Fruit fly (Drosophila melanogaster) whole organism, embryonic: ENCODE measurements around the gene CG17646.

Source experiments
- Ada2b ChIP-seq: fragments of 200-800 bp; sonication (Bioruptor generic); IDR thresholded peaks from 2 replicates; pipeline ENCODE4 v1.3.6; 2022; ENCODE audit warnings: missing biosample characterization, missing genetic modification characterization
- Antp ChIP-seq: fragments of 200-800 bp; sonication (Bioruptor generic); optimal IDR thresholded peaks from 3 replicates; lab custom pipeline; 2016; ENCODE audit warnings: missing biosample characterization, missing genetic modification characterization
- Asciz ChIP-seq: fragments of 200-800 bp; sonication (Bioruptor generic); optimal IDR thresholded peaks from 2 replicates; lab custom pipeline; 2017; ENCODE audit warnings: missing biosample characterization, mild to moderate bottlenecking, missing genetic modification characterization, missing genetic modification reagents
- Atf3 ChIP-seq: fragments of 200-800 bp; sonication (Bioruptor generic); optimal IDR thresholded peaks from 3 replicates; lab custom pipeline; 2016; ENCODE audit warnings: missing biosample characterization, missing genetic modification characterization
- B-H1 ChIP-seq: fragments of 200-800 bp; sonication (Bioruptor generic); IDR thresholded peaks from 3 replicates; pipeline ENCODE4 v1.3.6; 2022; ENCODE audit warnings: missing biosample characterization, missing genetic modification characterization
- Blimp-1 ChIP-seq: fragments of 200-800 bp; sonication (Bioruptor generic); optimal IDR thresholded peaks from 3 replicates; lab custom pipeline; 2018; ENCODE audit warnings: missing biosample characterization, missing genetic modification characterization, mild to moderate bottlenecking, moderate library complexity, missing genetic modification reagents
- Bteb2 ChIP-seq: fragments of 200-800 bp; sonication (Bioruptor generic); optimal IDR thresholded peaks from 2 replicates; lab custom pipeline; 2016; ENCODE audit warnings: missing biosample characterization, missing genetic modification characterization
- CG10267 ChIP-seq: fragments of 200-800 bp; sonication (Bioruptor generic); optimal IDR thresholded peaks from 2 replicates; lab custom pipeline; 2018; ENCODE audit warnings: missing biosample characterization, mild to moderate bottlenecking, missing genetic modification characterization, moderate library complexity
- CG10431 ChIP-seq: fragments of 200-800 bp; sonication (Bioruptor generic); optimal IDR thresholded peaks from 3 replicates; lab custom pipeline; 2018; ENCODE audit warnings: missing biosample characterization, mild to moderate bottlenecking, missing genetic modification characterization
- CG10979 ChIP-seq: fragments of 200-800 bp; sonication (Bioruptor generic); optimal IDR thresholded peaks from 2 replicates; lab custom pipeline; 2018; ENCODE audit warnings: missing biosample characterization, mild to moderate bottlenecking, missing genetic modification characterization, moderate library complexity
- CG11093 ChIP-seq: fragments of 200-800 bp; sonication (Bioruptor generic); IDR thresholded peaks from 3 replicates; pipeline ENCODE4 v1.3.6; 2022; ENCODE audit warnings: missing biosample characterization, missing genetic modification characterization
- CG11504 ChIP-seq: fragments of 200-800 bp; sonication (Bioruptor generic); optimal IDR thresholded peaks from 3 replicates; lab custom pipeline; 2019; ENCODE audit warnings: missing biosample characterization, mild to moderate bottlenecking, missing genetic modification characterization, moderate library complexity
- CG12071 ChIP-seq: fragments of 200-800 bp; sonication (Bioruptor generic); optimal IDR thresholded peaks from 3 replicates; lab custom pipeline; 2018; ENCODE audit warnings: missing biosample characterization, mild to moderate bottlenecking, missing genetic modification characterization
- CG12155 ChIP-seq: fragments of 200-800 bp; sonication (Bioruptor generic); optimal IDR thresholded peaks from 3 replicates; lab custom pipeline; 2016; ENCODE audit warnings: missing biosample characterization, missing genetic modification characterization
- CG1233 ChIP-seq: fragments of 200-800 bp; sonication (Bioruptor generic); optimal IDR thresholded peaks from 4 replicates; lab custom pipeline; 2018; ENCODE audit warnings: missing biosample characterization, mild to moderate bottlenecking, missing genetic modification characterization
- CG13424 ChIP-seq: fragments of 200-800 bp; sonication (Bioruptor generic); optimal IDR thresholded peaks from 2 replicates; lab custom pipeline; 2019; ENCODE audit warnings: missing biosample characterization, mild to moderate bottlenecking, missing genetic modification characterization, moderate library complexity
- CG14014 ChIP-seq: fragments of 200-800 bp; sonication (Bioruptor generic); IDR thresholded peaks from 2 replicates; pipeline ENCODE4 v1.3.6; 2022; ENCODE audit warnings: missing biosample characterization, missing genetic modification characterization
- CG17186 ChIP-seq: fragments of 200-800 bp; sonication (Bioruptor generic); optimal IDR thresholded peaks from 3 replicates; lab custom pipeline; 2017; ENCODE audit warnings: missing biosample characterization, missing genetic modification reagents, missing genetic modification characterization
- CG17328 ChIP-seq: fragments of 200-800 bp; sonication (Bioruptor generic); IDR thresholded peaks from 2 replicates; pipeline ENCODE4 v1.3.6; 2022; ENCODE audit warnings: missing biosample characterization, missing genetic modification characterization
- CG17912 ChIP-seq: fragments of 200-800 bp; sonication (Bioruptor generic); optimal IDR thresholded peaks from 2 replicates; lab custom pipeline; 2018; ENCODE audit warnings: missing biosample characterization, mild to moderate bottlenecking, missing genetic modification characterization
- CG30020 ChIP-seq: fragments of 200-800 bp; optimal IDR thresholded peaks from 2 replicates; lab custom pipeline; 2019; ENCODE audit warnings: missing biosample characterization, mild to moderate bottlenecking, missing genetic modification characterization, moderate library complexity
- CG3065 ChIP-seq: fragments of 200-800 bp; sonication (Bioruptor generic); optimal IDR thresholded peaks from 2 replicates; lab custom pipeline; 2016; ENCODE audit warnings: missing biosample characterization, missing genetic modification characterization
- CG3281 ChIP-seq: fragments of 200-800 bp; sonication (Bioruptor generic); optimal IDR thresholded peaks from 3 replicates; lab custom pipeline; 2017; ENCODE audit warnings: missing biosample characterization, mild to moderate bottlenecking, missing genetic modification characterization
- CG3995 ChIP-seq: fragments of 200-800 bp; sonication (Bioruptor generic); optimal IDR thresholded peaks from 3 replicates; lab custom pipeline; 2016; ENCODE audit warnings: missing biosample characterization, missing genetic modification characterization
- CG6791 ChIP-seq: fragments of 200-800 bp; sonication (Bioruptor generic); IDR thresholded peaks from 3 replicates; pipeline ENCODE4 v1.3.6; 2022; ENCODE audit warnings: missing biosample characterization, missing genetic modification characterization; ENCODE audit not compliant: partially characterized antibody
- CG7839 ChIP-seq: fragments of 200-800 bp; sonication (Bioruptor generic); optimal IDR thresholded peaks from 3 replicates; lab custom pipeline; 2018; ENCODE audit warnings: missing biosample characterization, mild to moderate bottlenecking, missing genetic modification characterization, moderate library complexity
- CG9609 ChIP-seq: fragments of 200-800 bp; sonication (Bioruptor generic); optimal IDR thresholded peaks from 3 replicates; lab custom pipeline; 2016; ENCODE audit warnings: missing biosample characterization, missing genetic modification characterization
- Chrac-16 ChIP-seq: fragments of 200-800 bp; sonication (Bioruptor generic); optimal IDR thresholded peaks from 3 replicates; lab custom pipeline; 2016; ENCODE audit warnings: missing biosample characterization, missing genetic modification characterization
- D19A ChIP-seq: fragments of 200-800 bp; optimal IDR thresholded peaks from 3 replicates; lab custom pipeline; 2019; ENCODE audit warnings: missing biosample characterization, mild to moderate bottlenecking, missing genetic modification characterization, moderate library complexity
- Deaf1 ChIP-seq: fragments of 200-800 bp; optimal IDR thresholded peaks from 3 replicates; lab custom pipeline; 2019; ENCODE audit warnings: missing biosample characterization, mild to moderate bottlenecking, missing genetic modification characterization, moderate library complexity
- Dref ChIP-seq: fragments of 200-800 bp; sonication (Bioruptor generic); IDR thresholded peaks from 2 replicates; pipeline ENCODE4 v1.3.6; 2022; ENCODE audit warnings: missing biosample characterization, missing genetic modification characterization
- E2f2 ChIP-seq: fragments of 200-800 bp; sonication (Bioruptor generic); IDR thresholded peaks from 2 replicates; pipeline ENCODE4 v1.3.6; 2022; ENCODE audit warnings: missing biosample characterization, missing genetic modification characterization
- GATAe ChIP-seq: fragments of 200-800 bp; sonication (Bioruptor generic); conservative IDR thresholded peaks from 2 replicates; pipeline ENCODE4 v1.3.6; 2022; ENCODE audit warnings: missing biosample characterization, missing genetic modification characterization
- Hmr ChIP-seq: fragments of 200-800 bp; sonication (Bioruptor generic); optimal IDR thresholded peaks from 3 replicates; lab custom pipeline; 2017; ENCODE audit warnings: mild to moderate bottlenecking, missing biosample characterization, missing genetic modification reagents, missing genetic modification characterization
- Lpt ChIP-seq: fragments of >200 bp; optimal IDR thresholded peaks from 2 replicates; lab custom pipeline; 2018; ENCODE audit warnings: missing biosample characterization, missing genetic modification characterization
- Myb ChIP-seq: fragments of 200-800 bp; sonication (Bioruptor generic); optimal IDR thresholded peaks from 2 replicates; lab custom pipeline; 2016; ENCODE audit warnings: missing biosample characterization, missing genetic modification characterization
- Sox100B ChIP-seq: fragments of 200-800 bp; sonication (Bioruptor generic); optimal IDR thresholded peaks from 3 replicates; lab custom pipeline; 2018; ENCODE audit warnings: missing biosample characterization, mild to moderate bottlenecking, missing genetic modification characterization
- cas ChIP-seq: fragments of 200-800 bp; sonication (Bioruptor generic); IDR thresholded peaks from 2 replicates; pipeline ENCODE4 v1.3.6; 2022; ENCODE audit warnings: missing biosample characterization, missing genetic modification characterization
- fru ChIP-seq: fragments of >200 bp; optimal IDR thresholded peaks from 2 replicates; lab custom pipeline; 2017
- fu2 ChIP-seq: fragments of 200-800 bp; sonication (Bioruptor generic); optimal IDR thresholded peaks from 2 replicates; lab custom pipeline; 2016; ENCODE audit warnings: missing biosample characterization, missing genetic modification characterization
- hkb ChIP-seq, 2 experiments: fragments of 200-800 bp in 1 of 2; fragments of >200 bp in 1 of 2; sonication (Bioruptor generic) in 1 of 2; IDR thresholded peaks in 1 of 2; optimal IDR thresholded peaks in 1 of 2; 2 replicates each; pipeline versions ENCODE4 v1.3.6 to Lab custom; 2017 to 2022; ENCODE audit warnings: missing biosample characterization in 1 of 2, missing genetic modification characterization in 1 of 2
- lmd ChIP-seq: fragments of 200-800 bp; sonication (Bioruptor generic); IDR thresholded peaks from 2 replicates; pipeline ENCODE4 v1.3.6; 2022; ENCODE audit warnings: missing biosample characterization, missing genetic modification characterization
- mam ChIP-seq: fragments of 200-800 bp; sonication (Bioruptor generic); optimal IDR thresholded peaks from 3 replicates; lab custom pipeline; 2016; ENCODE audit warnings: missing biosample characterization, missing genetic modification characterization
- mirr ChIP-seq: fragments of 200-800 bp; sonication (Bioruptor generic); optimal IDR thresholded peaks from 3 replicates; lab custom pipeline; 2018; ENCODE audit warnings: missing biosample characterization, mild to moderate bottlenecking, missing genetic modification characterization
- pan ChIP-seq, 4 experiments: fragments of >200 bp in 3 of 4; fragments of 200-800 bp in 1 of 4; sonication (Bioruptor generic) in 1 of 4; optimal IDR thresholded peaks in 3 of 4; IDR thresholded peaks in 1 of 4; 2 replicates each; pipeline versions ENCODE4 v1.3.6 to Lab custom; 2017 to 2022; ENCODE audit warnings: missing biosample characterization in 2 of 4, missing genetic modification characterization in 2 of 4, mixed read lengths in 1 of 4
- phol ChIP-seq: fragments of 200-800 bp; sonication (Bioruptor generic); optimal IDR thresholded peaks from 3 replicates; lab custom pipeline; 2018; ENCODE audit warnings: missing biosample characterization, mild to moderate bottlenecking, missing genetic modification characterization, moderate library complexity
- repo ChIP-seq: fragments of 200-800 bp; sonication (Bioruptor generic); optimal IDR thresholded peaks from 2 replicates; lab custom pipeline; 2016; ENCODE audit warnings: missing biosample characterization, missing genetic modification characterization
- sd ChIP-seq: fragments of 200-800 bp; sonication (Bioruptor generic); optimal IDR thresholded peaks from 3 replicates; lab custom pipeline; 2018; ENCODE audit warnings: missing biosample characterization, mild to moderate bottlenecking, missing genetic modification characterization, moderate library complexity
- trh ChIP-seq: fragments of 200-800 bp; sonication (Bioruptor generic); optimal IDR thresholded peaks from 2 replicates; lab custom pipeline; 2016; ENCODE audit warnings: missing biosample characterization, missing genetic modification characterization
- tup ChIP-seq: fragments of 200-800 bp; sonication (Bioruptor generic); optimal IDR thresholded peaks from 2 replicates; lab custom pipeline; 2016; ENCODE audit warnings: missing biosample characterization, mild to moderate bottlenecking, missing genetic modification characterization, moderate library complexity
- wdn ChIP-seq: fragments of 200-800 bp; sonication (Bioruptor generic); IDR thresholded peaks from 2 replicates; pipeline ENCODE4 v1.3.6; 2022; ENCODE audit warnings: missing biosample characterization, missing genetic modification characterization

CG17646 gene

DNA sequence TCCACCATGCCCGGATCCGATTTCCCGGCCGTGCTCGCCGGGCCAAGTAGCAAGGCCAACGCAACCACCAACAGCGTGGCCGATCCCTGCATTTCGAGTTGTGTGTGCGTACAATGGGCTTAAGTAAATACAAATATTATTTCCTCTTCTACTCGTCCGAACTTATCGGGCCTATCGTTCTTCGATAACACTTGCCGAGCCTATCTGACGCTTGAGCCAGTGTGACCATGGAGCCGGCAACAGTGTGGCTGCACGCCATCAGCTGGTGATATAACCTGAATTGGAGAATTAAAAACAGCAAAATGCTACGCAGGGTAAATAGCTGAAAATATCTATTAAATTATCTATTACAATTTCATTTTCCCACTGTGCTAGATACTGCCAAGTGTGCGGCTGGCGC lies 22.1 kb upstream of the CG17646 start, which contains the start of the genes CG17660 and mRpL48 (continued):
- TF ChIP-seq cas (GFP tag; lab: Robert Waterston, UW), result no peak
- TF ChIP-seq CG3281, result peak; percentile 37
- TF ChIP-seq Lpt (GFP tag; lab: Kevin White, UChicago), result no peak
- no peak for TF ChIP-seq Bteb2 (GFP tag; lab: Kevin White, UChicago)
- TF ChIP-seq Atf3 (GFP tag; lab: Kevin White, UChicago), result no peak
- peak; percentile 43 for TF ChIP-seq Hmr
- no peak for TF ChIP-seq Deaf1
- no peak for TF ChIP-seq D19A (tag; lab: Kevin White, UChicago)
- TF ChIP-seq CG30020 (tag; lab: Kevin White, UChicago), result no peak
- TF ChIP-seq CG3995 (GFP tag; lab: Kevin White, UChicago), result no peak
- TF ChIP-seq tup, result peak; percentile 23
- TF ChIP-seq lmd (GFP tag; lab: Robert Waterston, UW), result no peak
- no peak for TF ChIP-seq pan (optimal IDR thresholded peaks at IDR 0.05; lab: Kevin White, UChicago)
- TF ChIP-seq pan (GFP tag; optimal IDR thresholded peaks at IDR 0.05 in 1 of 2, IDR thresholded peaks at IDR 0.05 in 1 of 2), result peak in 1 of 2 experiments; percentile 15
- no peak for TF ChIP-seq CG17328
- no peak for TF ChIP-seq Blimp-1 (GFP tag; lab: Kevin White, UChicago)
- TF ChIP-seq phol (tag; lab: Kevin White, UChicago), result peak; percentile 25
- TF ChIP-seq CG13424 (tag; lab: Kevin White, UChicago), result no peak
- no peak for TF ChIP-seq GATAe
- TF ChIP-seq Antp (GFP tag; lab: Kevin White, UChicago), result no peak
- TF ChIP-seq trh, result no peak
- TF ChIP-seq CG7839, result no peak
- TF ChIP-seq CG12155 (GFP tag; lab: Kevin White, UChicago), result peak; percentile 49
- no peak for TF ChIP-seq mam (GFP tag; lab: Kevin White, UChicago)
- TF ChIP-seq B-H1 (GFP tag; lab: Robert Waterston, UW), result no peak
- TF ChIP-seq sd (tag; lab: Kevin White, UChicago), result no peak
- TF ChIP-seq CG11093 (GFP tag; lab: Robert Waterston, UW), result no peak
- no peak for TF ChIP-seq fru (lab: Kevin White, UChicago)
- TF ChIP-seq Chrac-16 (GFP tag; lab: Kevin White, UChicago), result no peak
- TF ChIP-seq mirr (GFP tag; lab: Kevin White, UChicago), result peak; percentile 43
- TF ChIP-seq Asciz (GFP tag; lab: Kevin White, UChicago), result no peak
- TF ChIP-seq repo (GFP tag; lab: Kevin White, UChicago), result no peak
- peak; percentile 95 for TF ChIP-seq Dref
- TF ChIP-seq Sox100B (GFP tag; lab: Kevin White, UChicago), result no peak
- no peak for TF ChIP-seq CG3065 (GFP tag; lab: Kevin White, UChicago)
- TF ChIP-seq CG1233 (GFP tag; lab: Kevin White, UChicago), result no peak
- TF ChIP-seq fu2, result no peak
- TF ChIP-seq CG10979, result peak; percentile 1
- peak; percentile 45; the same call in 1 of the 2 replicates for TF ChIP-seq CG14014 (GFP tag; lab: Robert Waterston, UW)
- no peak for TF ChIP-seq CG10431 (GFP tag; lab: Kevin White, UChicago)
- peak; percentile 74 for TF ChIP-seq CG17186 (GFP tag; lab: Kevin White, UChicago)
- TF ChIP-seq CG17912 (GFP tag; lab: Kevin White, UChicago), result peak; percentile 2
- no peak for TF ChIP-seq hkb (optimal IDR thresholded peaks at IDR 0.05; lab: Kevin White, UChicago)
- TF ChIP-seq hkb (GFP tag; IDR thresholded peaks at IDR 0.05; lab: Robert Waterston, UW), result no peak
- peak; percentile 32 for TF ChIP-seq Myb (GFP tag; lab: Kevin White, UChicago)
- TF ChIP-seq CG11504 (tag; lab: Kevin White, UChicago), result no peak
- peak; percentile 54; the same call in 1 of the 2 replicates for TF ChIP-seq E2f2
- no peak for TF ChIP-seq Ada2b (GFP tag; lab: Robert Waterston, UW)
- TF ChIP-seq CG6791, result peak; percentile 84
- TF ChIP-seq CG12071 (GFP tag; lab: Kevin White, UChicago), result no peak
- TF ChIP-seq wdn, result no peak
- peak; percentile 43 for TF ChIP-seq CG10267 (tag; lab: Kevin White, UChicago)
- no peak for TF ChIP-seq CG9609
